Fruit fly (Drosophila melanogaster): ENCODE results near the gene Bdbt.

Gene Bdbt

DNA sequence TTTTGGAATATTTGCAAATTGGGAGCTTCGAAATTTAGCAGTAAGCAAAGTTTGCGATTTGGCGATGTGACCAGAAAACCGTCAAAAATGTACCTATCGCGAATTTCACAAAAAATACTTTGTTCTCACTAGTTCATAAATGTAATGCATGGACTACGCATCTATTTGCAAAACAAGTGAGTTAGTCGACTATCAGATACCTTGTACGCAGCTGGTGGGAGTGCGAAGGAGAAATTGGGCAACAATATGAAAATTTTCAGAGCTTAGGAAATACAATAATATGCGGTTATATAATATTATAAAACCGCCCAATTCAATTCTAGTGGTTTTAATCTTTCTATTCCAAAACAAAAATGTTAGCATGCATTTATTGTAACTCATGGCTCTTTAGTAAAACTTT is at the start of gene Bdbt (continued):
- TF ChIP-seq CG42726 (GFP tag; IDR thresholded peaks at IDR 0.05; ENCODE audit: partially characterized antibody): 0 out of 2 replicates have a peak, but pooled peaks have one; percentile 24
- TF ChIP-seq Kr (GFP tag; optimal IDR thresholded peaks at IDR 0.05): no peak
- peak; percentile 91 for TF ChIP-seq CG16813 (GFP tag; IDR thresholded peaks at IDR 0.05; ENCODE audit: partially characterized antibody)
- TF ChIP-seq pan (optimal IDR thresholded peaks at IDR 0.05): no peak
- TF ChIP-seq pan (GFP tag; optimal IDR thresholded peaks at IDR 0.05 in 1 of 2, IDR thresholded peaks at IDR 0.05 in 1 of 2): no peak
- TF ChIP-seq CG1233 (GFP tag; optimal IDR thresholded peaks at IDR 0.05): peak; percentile 21
- no peak for TF ChIP-seq CG12104 (GFP tag; optimal IDR thresholded peaks at IDR 0.05)
- no peak for TF ChIP-seq CG8290 (GFP tag; optimal IDR thresholded peaks at IDR 0.05)
- no peak for TF ChIP-seq CG8290 (tag; optimal IDR thresholded peaks at IDR 0.05)
- TF ChIP-seq sr (GFP tag; IDR thresholded peaks at IDR 0.05): no peak
- TF ChIP-seq kay (GFP tag; optimal IDR thresholded peaks at IDR 0.05): no peak
- TF ChIP-seq gfzf (GFP tag; optimal IDR thresholded peaks at IDR 0.05): peak; percentile 81
- no peak for TF ChIP-seq CG10565 (GFP tag; optimal IDR thresholded peaks at IDR 0.05)
- TF ChIP-seq inv (GFP tag; IDR thresholded peaks at IDR 0.05; ENCODE audit: partially characterized antibody): peak; percentile 77
- TF ChIP-seq crc (GFP tag; optimal IDR thresholded peaks at IDR 0.05): no peak
- no peak for TF ChIP-seq CG12299 (tag; optimal IDR thresholded peaks at IDR 0.05)
- TF ChIP-seq CG17568 (GFP tag; optimal IDR thresholded peaks at IDR 0.05): no peak
- TF ChIP-seq ato (GFP tag; IDR thresholded peaks at IDR 0.05; ENCODE audit: partially characterized antibody): peak; percentile 81
- peak; percentile 21 for TF ChIP-seq CG12155 (GFP tag; optimal IDR thresholded peaks at IDR 0.05)
- TF ChIP-seq CG3065 (GFP tag; optimal IDR thresholded peaks at IDR 0.05): no peak
- peak; percentile 8 for TF ChIP-seq CG9727 (GFP tag; optimal IDR thresholded peaks at IDR 0.05)
- peak; percentile 69 for TF ChIP-seq CG2120 (GFP tag; optimal IDR thresholded peaks at IDR 0.05)
- no peak for TF ChIP-seq ATbp (GFP tag; optimal IDR thresholded peaks at IDR 0.05)
- no peak for TF ChIP-seq CG6175 (GFP tag; IDR thresholded peaks at IDR 0.05)
- no peak for TF ChIP-seq CG4730 (GFP tag; IDR thresholded peaks at IDR 0.05)
- no peak for TF ChIP-seq Jarid2 (GFP tag; optimal IDR thresholded peaks at IDR 0.05)
- peak; percentile 60 for TF ChIP-seq gro (GFP tag; optimal IDR thresholded peaks at IDR 0.05)
- TF ChIP-seq bigmax (GFP tag; optimal IDR thresholded peaks at IDR 0.05): no peak
- peak; percentile 90 for TF ChIP-seq chinmo (GFP tag; IDR thresholded peaks at IDR 0.05; ENCODE audit: partially characterized antibody)
- TF ChIP-seq Bteb2 (GFP tag; optimal IDR thresholded peaks at IDR 0.05): no peak
- no peak for TF ChIP-seq repo (GFP tag; optimal IDR thresholded peaks at IDR 0.05)
- TF ChIP-seq pzg (GFP tag; optimal IDR thresholded peaks at IDR 0.05): peak; percentile 83
- TF ChIP-seq wdn (GFP tag; IDR thresholded peaks at IDR 0.05): no peak
- no peak for TF ChIP-seq lov (optimal IDR thresholded peaks at IDR 0.05)
- TF ChIP-seq lov (GFP tag; IDR thresholded peaks at IDR 0.05): no peak
- TF ChIP-seq lilli (GFP tag; optimal IDR thresholded peaks at IDR 0.05): peak; percentile 65
- TF ChIP-seq Ets65A (GFP tag): peak; percentile 32
- peak; percentile 34 for TF ChIP-seq dm (GFP tag; optimal IDR thresholded peaks at IDR 0.05)
- no peak for TF ChIP-seq az2 (GFP tag; optimal IDR thresholded peaks at IDR 0.05)
- TF ChIP-seq ci (GFP tag; IDR thresholded peaks at IDR 0.05): no peak
- peak; percentile 39 for TF ChIP-seq Antp (GFP tag; optimal IDR thresholded peaks at IDR 0.05)
- TF ChIP-seq CG8281 (tag; optimal IDR thresholded peaks at IDR 0.05): no peak
- no peak for TF ChIP-seq CG3163 (GFP tag; optimal IDR thresholded peaks at IDR 0.05)
- no peak for TF ChIP-seq h (optimal IDR thresholded peaks at IDR 0.05)
- no peak for TF ChIP-seq CG17612 (GFP tag; IDR thresholded peaks at IDR 0.05)
- no peak for TF ChIP-seq run (tag; optimal IDR thresholded peaks at IDR 0.05)
- TF ChIP-seq vfl (GFP tag; optimal IDR thresholded peaks at IDR 0.05): no peak
- TF ChIP-seq MTF-1 (GFP tag; optimal IDR thresholded peaks at IDR 0.05; ENCODE audit: borderline replicate concordance): no peak
- TF ChIP-seq Deaf1 (tag; optimal IDR thresholded peaks at IDR 0.05): no peak
- TF ChIP-seq CG6765 (GFP tag; optimal IDR thresholded peaks at IDR 0.05): no peak
- TF ChIP-seq prd (optimal IDR thresholded peaks at IDR 0.05): no peak
- TF ChIP-seq prd (GFP tag; IDR thresholded peaks at IDR 0.05): peak; percentile 14; the same call in 1 of the 3 replicates
- TF ChIP-seq da (GFP tag; optimal IDR thresholded peaks at IDR 0.05): no peak
